Fruit fly (Drosophila melanogaster) whole organism, embryonic: ENCODE measurements around the gene Dbp21E2.

Experiments
- Atf6 ChIP-seq: fragments of 200-800 bp; sonication (Bioruptor generic); IDR thresholded peaks from 2 replicates; pipeline ENCODE4 v1.3.6; 2022; ENCODE audit warnings: missing biosample characterization, missing genetic modification characterization
- Blimp-1 ChIP-seq: fragments of 200-800 bp; sonication (Bioruptor generic); optimal IDR thresholded peaks from 3 replicates; lab custom pipeline; 2018; ENCODE audit warnings: missing biosample characterization, missing genetic modification characterization, mild to moderate bottlenecking, moderate library complexity, missing genetic modification reagents
- CG10321 ChIP-seq: fragments of 200-800 bp; sonication (Bioruptor generic); IDR thresholded peaks from 2 replicates; pipeline ENCODE4 v1.3.6; 2022; ENCODE audit warnings: missing biosample characterization, missing genetic modification characterization
- CG10979 ChIP-seq: fragments of 200-800 bp; sonication (Bioruptor generic); optimal IDR thresholded peaks from 2 replicates; lab custom pipeline; 2018; ENCODE audit warnings: missing biosample characterization, mild to moderate bottlenecking, missing genetic modification characterization, moderate library complexity
- CG11723 ChIP-seq: fragments of 200-800 bp; sonication (Bioruptor generic); optimal IDR thresholded peaks from 2 replicates; lab custom pipeline; 2017; ENCODE audit warnings: missing biosample characterization, mild to moderate bottlenecking, missing genetic modification characterization
- CG12299 ChIP-seq: fragments of 200-800 bp; sonication (Bioruptor generic); optimal IDR thresholded peaks from 2 replicates; lab custom pipeline; 2018; ENCODE audit warnings: missing biosample characterization, mild to moderate bottlenecking, missing genetic modification characterization
- CG12391 ChIP-seq: fragments of 200-800 bp; sonication (Bioruptor generic); optimal IDR thresholded peaks from 3 replicates; lab custom pipeline; 2018; ENCODE audit warnings: missing biosample characterization, mild to moderate bottlenecking, missing genetic modification characterization, moderate library complexity
- CG13287 ChIP-seq: fragments of 200-800 bp; sonication (Bioruptor generic); IDR thresholded peaks from 2 replicates; pipeline ENCODE4 v1.3.6; 2022; ENCODE audit warnings: missing biosample characterization, missing genetic modification characterization; ENCODE audit not compliant: partially characterized antibody
- CG30020 ChIP-seq: fragments of 200-800 bp; optimal IDR thresholded peaks from 2 replicates; lab custom pipeline; 2019; ENCODE audit warnings: missing biosample characterization, mild to moderate bottlenecking, missing genetic modification characterization, moderate library complexity
- CG30403 ChIP-seq: fragments of 200-800 bp; sonication (Bioruptor generic); optimal IDR thresholded peaks from 3 replicates; lab custom pipeline; 2016; ENCODE audit warnings: missing biosample characterization, missing genetic modification characterization
- CG4360 ChIP-seq: fragments of 200-800 bp; sonication (Bioruptor generic); IDR thresholded peaks from 2 replicates; pipeline ENCODE4 v1.3.6; 2022; ENCODE audit warnings: missing biosample characterization, missing genetic modification characterization
- CG4820 ChIP-seq: fragments of 200-800 bp; sonication (Bioruptor generic); optimal IDR thresholded peaks from 3 replicates; lab custom pipeline; 2016; ENCODE audit warnings: missing biosample characterization, missing genetic modification characterization
- CG5245 ChIP-seq: fragments of 200-800 bp; sonication (Bioruptor generic); optimal IDR thresholded peaks from 3 replicates; lab custom pipeline; 2016; ENCODE audit warnings: missing biosample characterization, missing genetic modification characterization
- CG9609 ChIP-seq: fragments of 200-800 bp; sonication (Bioruptor generic); optimal IDR thresholded peaks from 3 replicates; lab custom pipeline; 2016; ENCODE audit warnings: missing biosample characterization, missing genetic modification characterization
- CG9727 ChIP-seq: fragments of 200-800 bp; sonication (Bioruptor generic); optimal IDR thresholded peaks from 3 replicates; lab custom pipeline; 2017; ENCODE audit warnings: missing biosample characterization, mild to moderate bottlenecking, missing genetic modification characterization
- CG9876 ChIP-seq: fragments of 200-800 bp; sonication (Bioruptor generic); optimal IDR thresholded peaks from 2 replicates; lab custom pipeline; 2016; ENCODE audit warnings: missing biosample characterization, missing genetic modification characterization
- CTCF ChIP-seq: fragments of 200-800 bp; sonication (Bioruptor generic); optimal IDR thresholded peaks from 2 replicates; lab custom pipeline; 2017; ENCODE audit warnings: missing biosample characterization, mild to moderate bottlenecking, missing genetic modification characterization, moderate library complexity
- Dbx ChIP-seq: fragments of 200-800 bp; sonication (Bioruptor generic); IDR thresholded peaks from 3 replicates; pipeline ENCODE4 v1.3.6; 2022; ENCODE audit warnings: missing biosample characterization, missing genetic modification characterization
- Deaf1 ChIP-seq: fragments of 200-800 bp; optimal IDR thresholded peaks from 3 replicates; lab custom pipeline; 2019; ENCODE audit warnings: missing biosample characterization, mild to moderate bottlenecking, missing genetic modification characterization, moderate library complexity
- Doc3 ChIP-seq: fragments of 200-800 bp; sonication (Bioruptor generic); IDR thresholded peaks from 3 replicates; pipeline ENCODE4 v1.3.6; 2022; ENCODE audit warnings: missing biosample characterization, missing genetic modification characterization; ENCODE audit not compliant: partially characterized antibody
- Dref ChIP-seq: fragments of 200-800 bp; sonication (Bioruptor generic); IDR thresholded peaks from 2 replicates; pipeline ENCODE4 v1.3.6; 2022; ENCODE audit warnings: missing biosample characterization, missing genetic modification characterization
- Eip74EF ChIP-seq, 2 experiments: fragments of 200-800 bp in 1 of 2; fragments of >200 bp in 1 of 2; sonication (Bioruptor generic) in 1 of 2; optimal IDR thresholded peaks; 2 replicates each; lab custom pipeline; 2017 to 2019; ENCODE audit warnings: missing biosample characterization in 2 of 2, missing genetic modification characterization in 2 of 2, mild to moderate bottlenecking in 1 of 2, moderate library complexity in 1 of 2
- HLH3B ChIP-seq: fragments of 200-800 bp; sonication (Bioruptor generic); IDR thresholded peaks from 2 replicates; pipeline ENCODE4 v1.3.6; 2022; ENCODE audit warnings: missing biosample characterization, missing genetic modification characterization
- Hmr ChIP-seq: fragments of 200-800 bp; sonication (Bioruptor generic); optimal IDR thresholded peaks from 3 replicates; lab custom pipeline; 2017; ENCODE audit warnings: mild to moderate bottlenecking, missing biosample characterization, missing genetic modification reagents, missing genetic modification characterization
- MBD-R2 ChIP-seq: fragments of 200-800 bp; sonication (Bioruptor generic); IDR thresholded peaks from 2 replicates; pipeline ENCODE4 v1.3.6; 2022; ENCODE audit warnings: missing biosample characterization, missing genetic modification characterization
- Meics ChIP-seq: fragments of 200-800 bp; sonication (Bioruptor generic); optimal IDR thresholded peaks from 2 replicates; lab custom pipeline; 2017; ENCODE audit warnings: missing biosample characterization, mild to moderate bottlenecking, missing genetic modification characterization
- YL-1 ChIP-seq: fragments of 200-800 bp; sonication (Bioruptor generic); optimal IDR thresholded peaks from 3 replicates; lab custom pipeline; 2017; ENCODE audit warnings: missing biosample characterization, mild to moderate bottlenecking, missing genetic modification characterization
- az2 ChIP-seq: fragments of 200-800 bp; sonication (Bioruptor generic); optimal IDR thresholded peaks from 3 replicates; lab custom pipeline; 2016; ENCODE audit warnings: missing biosample characterization, missing genetic modification characterization
- ci ChIP-seq: fragments of 200-800 bp; sonication (Bioruptor generic); IDR thresholded peaks from 3 replicates; pipeline ENCODE4 v1.3.6; 2022; ENCODE audit warnings: missing biosample characterization, missing genetic modification characterization
- croc ChIP-seq: fragments of 200-800 bp; sonication (Bioruptor generic); conservative IDR thresholded peaks from 3 replicates; pipeline ENCODE4 v1.3.6; 2022; ENCODE audit warnings: missing biosample characterization, missing genetic modification characterization
- ems ChIP-seq: fragments of 200-800 bp; sonication (Bioruptor generic); optimal IDR thresholded peaks from 3 replicates; lab custom pipeline; 2016; ENCODE audit warnings: missing biosample characterization, missing genetic modification characterization
- ewg ChIP-seq: fragments of 200-800 bp; sonication (Bioruptor generic); optimal IDR thresholded peaks from 3 replicates; lab custom pipeline; 2017; ENCODE audit warnings: mild to moderate bottlenecking, missing biosample characterization, missing genetic modification reagents, missing genetic modification characterization
- exex ChIP-seq: fragments of 200-800 bp; sonication (Bioruptor generic); optimal IDR thresholded peaks from 4 replicates; lab custom pipeline; 2018; ENCODE audit warnings: missing biosample characterization, mild to moderate bottlenecking, missing genetic modification characterization, moderate library complexity
- gsb-n ChIP-seq: fragments of 200-800 bp; sonication (Bioruptor generic); optimal IDR thresholded peaks from 3 replicates; lab custom pipeline; 2018; ENCODE audit warnings: missing biosample characterization, mild to moderate bottlenecking, missing genetic modification characterization
- h ChIP-seq: fragments of >200 bp; optimal IDR thresholded peaks from 2 replicates; lab custom pipeline; 2017
- kay ChIP-seq: fragments of 200-800 bp; sonication (Bioruptor generic); optimal IDR thresholded peaks from 2 replicates; lab custom pipeline; 2016; ENCODE audit warnings: missing biosample characterization, missing genetic modification characterization
- ken ChIP-seq: fragments of 200-800 bp; sonication (Bioruptor generic); IDR thresholded peaks from 3 replicates; pipeline ENCODE4 v1.3.6; 2022; ENCODE audit warnings: missing biosample characterization, missing genetic modification characterization
- lilli ChIP-seq: fragments of 200-800 bp; sonication (Bioruptor generic); optimal IDR thresholded peaks from 3 replicates; lab custom pipeline; 2016; ENCODE audit warnings: missing biosample characterization, missing genetic modification characterization
- lola ChIP-seq, 3 experiments: fragments of >200 bp in 2 of 3; fragments of 200-800 bp in 1 of 3; sonication (Bioruptor generic) in 1 of 3; optimal IDR thresholded peaks; 2 replicates each; lab custom pipeline; 2017 to 2019; ENCODE audit warnings: missing biosample characterization in 3 of 3, missing genetic modification characterization in 3 of 3, mild to moderate bottlenecking in 1 of 3, moderate library complexity in 1 of 3
- nmo ChIP-seq: fragments of 200-800 bp; sonication (Bioruptor generic); optimal IDR thresholded peaks from 2 replicates; lab custom pipeline; 2018; ENCODE audit warnings: missing biosample characterization, mild to moderate bottlenecking, missing genetic modification characterization, moderate library complexity
- oc ChIP-seq: fragments of 200-800 bp; sonication (Bioruptor generic); optimal IDR thresholded peaks from 2 replicates; lab custom pipeline; 2018; ENCODE audit warnings: missing biosample characterization, mild to moderate bottlenecking, missing genetic modification characterization, moderate library complexity
- odd ChIP-seq: fragments of 200-800 bp; sonication (Bioruptor generic); optimal IDR thresholded peaks from 2 replicates; lab custom pipeline; 2017; ENCODE audit warnings: missing biosample characterization, mild to moderate bottlenecking, missing genetic modification characterization
- onecut ChIP-seq: fragments of 200-800 bp; sonication (Bioruptor generic); IDR thresholded peaks from 2 replicates; pipeline ENCODE4 v1.3.6; 2022; ENCODE audit warnings: missing biosample characterization, missing genetic modification characterization
- pho ChIP-seq: fragments of 200-800 bp; sonication (Bioruptor generic); optimal IDR thresholded peaks from 2 replicates; lab custom pipeline; 2016; ENCODE audit warnings: missing biosample characterization, missing genetic modification characterization
- pzg ChIP-seq: fragments of 200-800 bp; sonication (Bioruptor generic); optimal IDR thresholded peaks from 3 replicates; lab custom pipeline; 2018; ENCODE audit warnings: missing biosample characterization, mild to moderate bottlenecking, missing genetic modification characterization, moderate library complexity
- row ChIP-seq: fragments of 200-800 bp; sonication (Bioruptor generic); IDR thresholded peaks from 3 replicates; pipeline ENCODE4 v1.3.6; 2022; ENCODE audit warnings: missing biosample characterization, missing genetic modification characterization
- scrt ChIP-seq: fragments of 200-800 bp; sonication (Bioruptor generic); optimal IDR thresholded peaks from 2 replicates; lab custom pipeline; 2018; ENCODE audit warnings: missing biosample characterization, mild to moderate bottlenecking, missing genetic modification characterization, moderate library complexity
- slbo ChIP-seq: fragments of 200-800 bp; sonication (Bioruptor generic); IDR thresholded peaks from 2 replicates; pipeline ENCODE4 v1.3.6; 2022; ENCODE audit warnings: missing biosample characterization, missing genetic modification characterization
- so ChIP-seq: fragments of 200-800 bp; sonication (Bioruptor generic); IDR thresholded peaks from 3 replicates; pipeline ENCODE4 v1.3.6; 2022; ENCODE audit warnings: missing biosample characterization, missing genetic modification characterization
- tap ChIP-seq: fragments of 200-800 bp; optimal IDR thresholded peaks from 3 replicates; lab custom pipeline; 2019; ENCODE audit warnings: missing biosample characterization, mild to moderate bottlenecking, missing genetic modification characterization, moderate library complexity
- tna ChIP-seq: fragments of 200-800 bp; sonication (Bioruptor generic); IDR thresholded peaks from 2 replicates; pipeline ENCODE4 v1.3.6; 2022; ENCODE audit warnings: missing biosample characterization, missing genetic modification characterization; ENCODE audit not compliant: partially characterized antibody

The Dbp21E2 gene

dm6 chr2L:852647-853111 lies 41.3 kb downstream of the Dbp21E2 start, which contains the start of the genes CG4291 and kraken (continued):
- TF ChIP-seq lilli (GFP tag; lab: Kevin White, UChicago) (peak; percentile 78), h (lab: Kevin White, UChicago) (no peak), CG9727 (GFP tag; lab: Kevin White, UChicago) (no peak), so (GFP tag; lab: Robert Waterston, UW) (peak; percentile 50; the same call in 1 of the 3 replicates), CG11723 (GFP tag; lab: Kevin White, UChicago) (peak; percentile 30), pho (GFP tag; lab: Kevin White, UChicago) (peak; percentile 59), tna (no peak), CG13287 (GFP tag; lab: Robert Waterston, UW) (peak; percentile 64), CTCF (GFP tag; lab: Kevin White, UChicago) (peak; percentile 29), ewg (GFP tag; lab: Kevin White, UChicago) (peak; percentile 31), CG10321 (GFP tag; lab: Robert Waterston, UW) (peak; percentile 42; the same call in 1 of the 2 replicates), ci (GFP tag; lab: Robert Waterston, UW) (peak; percentile 73), onecut (GFP tag; lab: Robert Waterston, UW) (peak; percentile 68; the same call in 1 of the 2 replicates), Eip74EF (GFP tag; optimal IDR thresholded peaks at IDR 0.05; lab: Kevin White, UChicago) (peak in 1 of 2 experiments; percentile 4), exex (tag; lab: Kevin White, UChicago) (peak; percentile 70), Deaf1 (tag; lab: Kevin White, UChicago) (peak; percentile 62), CG10979 (tag; lab: Kevin White, UChicago) (peak; percentile 3), ken (GFP tag; lab: Robert Waterston, UW) (peak; percentile 63; the same call in 2 of the 3 replicates), scrt (GFP tag; lab: Kevin White, UChicago) (no peak), kay (GFP tag; lab: Kevin White, UChicago) (peak; percentile 16), MBD-R2 (GFP tag; lab: Robert Waterston, UW) (peak; percentile 97), CG5245 (GFP tag; lab: Kevin White, UChicago) (no peak), pzg (GFP tag; lab: Kevin White, UChicago) (peak; percentile 90), CG12391 (tag; lab: Kevin White, UChicago) (peak; percentile 46), CG9609 (GFP tag; lab: Kevin White, UChicago) (peak; percentile 56), oc (tag; lab: Kevin White, UChicago) (no peak), YL-1 (peak; percentile 50), CG9876 (GFP tag; lab: Kevin White, UChicago) (no peak), Blimp-1 (GFP tag; lab: Kevin White, UChicago) (peak; percentile 33), Doc3 (GFP tag; lab: Robert Waterston, UW) (no peak), Atf6 (GFP tag; lab: Robert Waterston, UW) (peak; percentile 49; the same call in 1 of the 2 replicates), az2 (GFP tag; lab: Kevin White, UChicago) (peak; percentile 48), gsb-n (tag; lab: Kevin White, UChicago) (peak; percentile 63), Meics (GFP tag; lab: Kevin White, UChicago) (peak; percentile 63), CG12299 (no peak), Dref (GFP tag; lab: Robert Waterston, UW) (peak; percentile 73), tap (tag; lab: Kevin White, UChicago) (peak; percentile 51), CG30020 (peak; percentile 27), odd (GFP tag; lab: Kevin White, UChicago) (peak; percentile 13), nmo (GFP tag; lab: Kevin White, UChicago) (peak; percentile 40), CG4820 (no peak), slbo (GFP tag; lab: Robert Waterston, UW) (peak; percentile 85), HLH3B (peak; percentile 22; the same call in 1 of the 2 replicates), ems (peak; percentile 45), CG4360 (GFP tag; lab: Robert Waterston, UW) (peak; percentile 55), CG30403 (GFP tag; lab: Kevin White, UChicago) (peak; percentile 66), lola (GFP tag; optimal IDR thresholded peaks at IDR 0.05; lab: Kevin White, UChicago) (peak in 1 of 3 experiments; percentile 4), row (GFP tag; lab: Robert Waterston, UW) (peak; percentile 88), croc (no peak), Dbx (GFP tag; lab: Robert Waterston, UW) (peak; percentile 68; the same call in 2 of the 3 replicates), Hmr (GFP tag; lab: Kevin White, UChicago) (peak; percentile 72)
